Worm (Caenorhabditis elegans): ENCODE results near the gene lnp-1.

- TF ChIP-seq lin-15B (tag; optimal IDR thresholded peaks at IDR 0.05) (no peak), fkh-10 (GFP tag; optimal IDR thresholded peaks at IDR 0.05) (no peak), dpl-1 (GFP tag; optimal IDR thresholded peaks at IDR 0.05) (no peak), alr-1 (tag; optimal IDR thresholded peaks at IDR 0.05; ENCODE audit: borderline replicate concordance) (no peak), fos-1 (tag; optimal IDR thresholded peaks at IDR 0.05) (no peak), elt-2 (tag; optimal IDR thresholded peaks at IDR 0.05) (no peak), nhr-11 (tag; optimal IDR thresholded peaks at IDR 0.05) (no peak), unc-62 (GFP tag; optimal IDR thresholded peaks at IDR 0.05) (no peak), ceh-8 (GFP tag; optimal IDR thresholded peaks at IDR 0.05) (no peak), ceh-88 (GFP tag; IDR thresholded peaks at IDR 0.05) (no peak), ces-1 (GFP tag; optimal IDR thresholded peaks at IDR 0.05) (no peak), jun-1 (tag; optimal IDR thresholded peaks at IDR 0.05) (no peak)
Measured at ce11 chrX:4556028-4556427, 32.5 kb upstream of the lnp-1 start.
